Fruit fly (Drosophila melanogaster) whole organism, embryonic: ENCODE measurements around the gene CG17562.

Source experiments
- BEAF-32 ChIP-seq: fragments of 200-800 bp; sonication (Bioruptor generic); optimal IDR thresholded peaks from 3 replicates; lab custom pipeline; 2017; ENCODE audit warnings: missing biosample characterization, missing genetic modification characterization, mild to moderate bottlenecking, moderate library complexity, missing genetic modification reagents
- CG1024 ChIP-seq: fragments of 200-800 bp; sonication (Bioruptor generic); IDR thresholded peaks from 2 replicates; pipeline ENCODE4 v1.3.6; 2022; ENCODE audit warnings: missing biosample characterization, missing genetic modification characterization
- CG10267 ChIP-seq: fragments of 200-800 bp; sonication (Bioruptor generic); optimal IDR thresholded peaks from 2 replicates; lab custom pipeline; 2018; ENCODE audit warnings: missing biosample characterization, mild to moderate bottlenecking, missing genetic modification characterization, moderate library complexity
- CG10321 ChIP-seq: fragments of 200-800 bp; sonication (Bioruptor generic); IDR thresholded peaks from 2 replicates; pipeline ENCODE4 v1.3.6; 2022; ENCODE audit warnings: missing biosample characterization, missing genetic modification characterization
- CG10979 ChIP-seq: fragments of 200-800 bp; sonication (Bioruptor generic); optimal IDR thresholded peaks from 2 replicates; lab custom pipeline; 2018; ENCODE audit warnings: missing biosample characterization, mild to moderate bottlenecking, missing genetic modification characterization, moderate library complexity
- CG13287 ChIP-seq: fragments of 200-800 bp; sonication (Bioruptor generic); IDR thresholded peaks from 2 replicates; pipeline ENCODE4 v1.3.6; 2022; ENCODE audit warnings: missing biosample characterization, missing genetic modification characterization; ENCODE audit not compliant: partially characterized antibody
- CG14710 ChIP-seq: fragments of 200-800 bp; sonication (Bioruptor generic); optimal IDR thresholded peaks from 3 replicates; lab custom pipeline; 2019; ENCODE audit warnings: missing biosample characterization, mild to moderate bottlenecking, missing genetic modification characterization, moderate library complexity
- CG14860 ChIP-seq: fragments of 200-800 bp; sonication (Bioruptor generic); IDR thresholded peaks from 3 replicates; pipeline ENCODE4 v1.3.6; 2022; ENCODE audit warnings: missing biosample characterization, missing genetic modification characterization; ENCODE audit not compliant: partially characterized antibody
- CG1603 ChIP-seq: fragments of 200-800 bp; sonication (Bioruptor generic); optimal IDR thresholded peaks from 2 replicates; lab custom pipeline; 2019; ENCODE audit warnings: missing biosample characterization, mild to moderate bottlenecking, missing genetic modification characterization, moderate library complexity
- CG2129 ChIP-seq: fragments of 200-800 bp; sonication (Bioruptor generic); IDR thresholded peaks from 2 replicates; pipeline ENCODE4 v1.3.6; 2022; ENCODE audit warnings: missing biosample characterization, missing genetic modification characterization; ENCODE audit not compliant: partially characterized antibody
- CG30020 ChIP-seq: fragments of 200-800 bp; optimal IDR thresholded peaks from 2 replicates; lab custom pipeline; 2019; ENCODE audit warnings: missing biosample characterization, mild to moderate bottlenecking, missing genetic modification characterization, moderate library complexity
- CG33213 ChIP-seq: fragments of 200-800 bp; sonication (Bioruptor generic); optimal IDR thresholded peaks from 3 replicates; lab custom pipeline; 2016; ENCODE audit warnings: missing biosample characterization, missing genetic modification characterization
- CG34224 ChIP-seq: fragments of 200-800 bp; sonication (Bioruptor generic); IDR thresholded peaks from 3 replicates; pipeline ENCODE4 v1.3.6; 2022; ENCODE audit warnings: missing biosample characterization, missing genetic modification characterization; ENCODE audit not compliant: partially characterized antibody
- CG3995 ChIP-seq: fragments of 200-800 bp; sonication (Bioruptor generic); optimal IDR thresholded peaks from 3 replicates; lab custom pipeline; 2016; ENCODE audit warnings: missing biosample characterization, missing genetic modification characterization
- CG42726 ChIP-seq: fragments of 200-800 bp; sonication (Bioruptor generic); IDR thresholded peaks from 2 replicates; pipeline ENCODE4 v1.3.6; 2022; ENCODE audit warnings: missing biosample characterization, missing genetic modification characterization; ENCODE audit not compliant: partially characterized antibody
- CG6791 ChIP-seq: fragments of 200-800 bp; sonication (Bioruptor generic); IDR thresholded peaks from 3 replicates; pipeline ENCODE4 v1.3.6; 2022; ENCODE audit warnings: missing biosample characterization, missing genetic modification characterization; ENCODE audit not compliant: partially characterized antibody
- D19A ChIP-seq: fragments of 200-800 bp; optimal IDR thresholded peaks from 3 replicates; lab custom pipeline; 2019; ENCODE audit warnings: missing biosample characterization, mild to moderate bottlenecking, missing genetic modification characterization, moderate library complexity
- Dbx ChIP-seq: fragments of 200-800 bp; sonication (Bioruptor generic); IDR thresholded peaks from 3 replicates; pipeline ENCODE4 v1.3.6; 2022; ENCODE audit warnings: missing biosample characterization, missing genetic modification characterization
- Dip3 ChIP-seq: fragments of 200-800 bp; sonication (Bioruptor generic); optimal IDR thresholded peaks from 3 replicates; lab custom pipeline; 2016; ENCODE audit warnings: missing biosample characterization, missing genetic modification characterization
- Dll ChIP-seq: fragments of 200-800 bp; sonication (Bioruptor generic); IDR thresholded peaks from 4 replicates; pipeline ENCODE4 v1.3.6; 2022; ENCODE audit warnings: missing biosample characterization, missing genetic modification characterization; ENCODE audit not compliant: partially characterized antibody
- Doc3 ChIP-seq: fragments of 200-800 bp; sonication (Bioruptor generic); IDR thresholded peaks from 3 replicates; pipeline ENCODE4 v1.3.6; 2022; ENCODE audit warnings: missing biosample characterization, missing genetic modification characterization; ENCODE audit not compliant: partially characterized antibody
- Dp ChIP-seq: fragments of 200-800 bp; sonication (Bioruptor generic); optimal IDR thresholded peaks from 2 replicates; lab custom pipeline; 2018; ENCODE audit warnings: missing biosample characterization, mild to moderate bottlenecking, missing genetic modification characterization, moderate library complexity
- E2f2 ChIP-seq: fragments of 200-800 bp; sonication (Bioruptor generic); IDR thresholded peaks from 2 replicates; pipeline ENCODE4 v1.3.6; 2022; ENCODE audit warnings: missing biosample characterization, missing genetic modification characterization
- Ets65A ChIP-seq: fragments of 200-800 bp; sonication (Bioruptor generic); peaks from one replicate; lab custom pipeline; 2016; ENCODE audit warnings: missing biosample characterization, missing genetic modification characterization
- Ets97D ChIP-seq: fragments of 200-800 bp; sonication (Bioruptor generic); optimal IDR thresholded peaks from 3 replicates; lab custom pipeline; 2016; ENCODE audit warnings: missing biosample characterization, missing genetic modification characterization
- Med ChIP-seq: fragments of 200-800 bp; sonication (Bioruptor generic); peaks from one replicate; lab custom pipeline; 2016; ENCODE audit warnings: missing biosample characterization, missing genetic modification characterization, mild to moderate bottlenecking, inconsistent platforms, moderate library complexity
- Myb ChIP-seq: fragments of 200-800 bp; sonication (Bioruptor generic); optimal IDR thresholded peaks from 2 replicates; lab custom pipeline; 2016; ENCODE audit warnings: missing biosample characterization, missing genetic modification characterization
- Opbp ChIP-seq: fragments of 200-800 bp; sonication (Bioruptor generic); IDR thresholded peaks from 3 replicates; pipeline ENCODE4 v1.3.6; 2022; ENCODE audit warnings: missing biosample characterization, missing genetic modification characterization; ENCODE audit not compliant: partially characterized antibody
- Optix ChIP-seq: fragments of 200-800 bp; sonication (Bioruptor generic); IDR thresholded peaks from 3 replicates; pipeline ENCODE4 v1.3.6; 2022; ENCODE audit warnings: missing biosample characterization, missing genetic modification characterization
- Rfx ChIP-seq: fragments of 200-800 bp; sonication (Bioruptor generic); IDR thresholded peaks from 2 replicates; pipeline ENCODE4 v1.3.6; 2022; ENCODE audit warnings: missing biosample characterization, missing genetic modification characterization
- Scr ChIP-seq: fragments of 200-800 bp; sonication (Bioruptor generic); IDR thresholded peaks from 2 replicates; pipeline ENCODE4 v1.3.6; 2022; ENCODE audit warnings: missing biosample characterization, missing genetic modification characterization; ENCODE audit not compliant: partially characterized antibody
- Sry-δ ChIP-seq: fragments of 200-800 bp; sonication (Bioruptor generic); optimal IDR thresholded peaks from 2 replicates; lab custom pipeline; 2016; ENCODE audit warnings: missing biosample characterization, missing genetic modification characterization
- amos ChIP-seq: fragments of 200-800 bp; sonication (Bioruptor generic); IDR thresholded peaks from 2 replicates; pipeline ENCODE4 v1.3.6; 2022; ENCODE audit warnings: missing biosample characterization, missing genetic modification characterization; ENCODE audit not compliant: partially characterized antibody
- ato ChIP-seq: fragments of 200-800 bp; sonication (Bioruptor generic); IDR thresholded peaks from 2 replicates; pipeline ENCODE4 v1.3.6; 2022; ENCODE audit warnings: missing biosample characterization, missing genetic modification characterization; ENCODE audit not compliant: partially characterized antibody
- bbx ChIP-seq: fragments of 200-800 bp; sonication (Bioruptor generic); IDR thresholded peaks from 2 replicates; pipeline ENCODE4 v1.3.6; 2022; ENCODE audit warnings: missing biosample characterization, missing genetic modification characterization; ENCODE audit not compliant: partially characterized antibody
- crp ChIP-seq, 2 experiments: fragments of 200-800 bp; sonication (Bioruptor generic); optimal IDR thresholded peaks; 2 replicates in 1 of 2; 3 replicates in 1 of 2; lab custom pipeline; 2017; ENCODE audit warnings: missing biosample characterization in 2 of 2, missing genetic modification characterization in 2 of 2, mild to moderate bottlenecking in 1 of 2, moderate library complexity in 1 of 2
- hb ChIP-seq: fragments of 200-800 bp; sonication (Bioruptor generic); IDR thresholded peaks from 3 replicates; pipeline ENCODE4 v1.3.6; 2022; ENCODE audit warnings: missing biosample characterization, missing genetic modification characterization; ENCODE audit not compliant: partially characterized antibody
- hbn ChIP-seq: fragments of 200-800 bp; sonication (Bioruptor generic); IDR thresholded peaks from 2 replicates; pipeline ENCODE4 v1.3.6; 2022; ENCODE audit warnings: missing biosample characterization, missing genetic modification characterization; ENCODE audit not compliant: partially characterized antibody
- nerfin-2 ChIP-seq: fragments of 200-800 bp; sonication (Bioruptor generic); IDR thresholded peaks from 2 replicates; pipeline ENCODE4 v1.3.6; 2022; ENCODE audit warnings: missing biosample characterization, missing genetic modification characterization; ENCODE audit not compliant: partially characterized antibody
- repo ChIP-seq: fragments of 200-800 bp; sonication (Bioruptor generic); optimal IDR thresholded peaks from 2 replicates; lab custom pipeline; 2016; ENCODE audit warnings: missing biosample characterization, missing genetic modification characterization
- tna ChIP-seq: fragments of 200-800 bp; sonication (Bioruptor generic); IDR thresholded peaks from 2 replicates; pipeline ENCODE4 v1.3.6; 2022; ENCODE audit warnings: missing biosample characterization, missing genetic modification characterization; ENCODE audit not compliant: partially characterized antibody
- trem ChIP-seq: fragments of 200-800 bp; optimal IDR thresholded peaks from 3 replicates; lab custom pipeline; 2019; ENCODE audit warnings: missing biosample characterization, mild to moderate bottlenecking, missing genetic modification characterization, moderate library complexity
- unc-4 ChIP-seq: fragments of 200-800 bp; sonication (Bioruptor generic); IDR thresholded peaks from 2 replicates; pipeline ENCODE4 v1.3.6; 2022; ENCODE audit warnings: missing biosample characterization, missing genetic modification characterization; ENCODE audit not compliant: partially characterized antibody
- zen2 ChIP-seq: fragments of 200-800 bp; sonication (Bioruptor generic); IDR thresholded peaks from 3 replicates; pipeline ENCODE4 v1.3.6; 2022; ENCODE audit warnings: missing biosample characterization, missing genetic modification characterization; ENCODE audit not compliant: partially characterized antibody

Gene CG17562

DNA sequence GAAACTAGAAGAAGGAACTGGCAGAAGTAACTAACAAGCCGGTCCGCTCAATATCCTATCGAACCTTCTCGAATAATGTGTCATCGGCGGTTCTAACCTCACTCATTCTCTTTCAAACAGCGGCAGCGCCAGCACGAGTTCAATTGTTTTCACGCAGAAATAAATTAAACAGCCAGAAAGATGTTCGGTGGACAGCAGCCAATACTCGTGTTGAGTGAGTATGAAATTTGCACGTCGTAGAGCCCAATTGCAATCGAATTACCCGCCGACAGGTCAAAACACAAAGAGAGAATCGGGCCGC, 32.6 kb downstream of the CG17562 start (continued):
- TF ChIP-seq Optix (no peak), CG34224 (GFP tag; lab: Robert Waterston, UW) (peak; percentile 77; the same call in 2 of the 3 replicates)
- TF ChIP-seq, all 482 proteins: peak for 24

DNA sequence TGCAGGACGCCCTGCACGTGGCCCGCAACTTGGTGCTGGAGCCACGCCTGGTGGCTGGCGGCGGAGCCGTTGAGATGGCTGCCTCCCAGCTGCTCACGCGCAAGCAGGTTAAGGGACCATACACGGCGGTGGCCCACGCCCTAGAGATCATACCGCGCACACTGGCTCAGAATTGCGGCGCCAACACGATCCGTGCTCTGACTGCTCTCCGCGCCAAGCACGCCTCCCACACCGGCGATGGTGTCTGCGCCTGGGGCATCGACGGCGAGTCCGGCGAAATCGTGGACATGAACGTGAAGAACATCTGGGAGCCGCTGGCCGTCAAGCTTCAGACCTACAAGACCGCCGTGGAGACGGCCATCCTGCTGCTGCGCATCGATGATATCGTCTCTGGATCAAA, 34.2 kb downstream of the CG17562 start:
- 0 out of 2 replicates have a peak, but pooled peaks have one; percentile 9 for TF ChIP-seq Rfx
- no peak for TF ChIP-seq repo
- no peak for TF ChIP-seq CG1024
- no peak for TF ChIP-seq CG10979 (tag; lab: Kevin White, UChicago)
- peak; percentile 34; the same call in 1 of the 3 replicates for TF ChIP-seq Dbx (GFP tag; lab: Robert Waterston, UW)
- TF ChIP-seq Ets65A (GFP tag; lab: Kevin White, UChicago): peak; percentile 63
- no peak for TF ChIP-seq Sry-δ (GFP tag; lab: Kevin White, UChicago)
- peak; percentile 66 for TF ChIP-seq Med
- 0 out of 3 replicates have a peak, but pooled peaks have one; percentile 30 for TF ChIP-seq CG6791 (GFP tag; lab: Robert Waterston, UW)
- TF ChIP-seq hbn (GFP tag; lab: Robert Waterston, UW): 0 out of 2 replicates have a peak, but pooled peaks have one; percentile 0

DNA sequence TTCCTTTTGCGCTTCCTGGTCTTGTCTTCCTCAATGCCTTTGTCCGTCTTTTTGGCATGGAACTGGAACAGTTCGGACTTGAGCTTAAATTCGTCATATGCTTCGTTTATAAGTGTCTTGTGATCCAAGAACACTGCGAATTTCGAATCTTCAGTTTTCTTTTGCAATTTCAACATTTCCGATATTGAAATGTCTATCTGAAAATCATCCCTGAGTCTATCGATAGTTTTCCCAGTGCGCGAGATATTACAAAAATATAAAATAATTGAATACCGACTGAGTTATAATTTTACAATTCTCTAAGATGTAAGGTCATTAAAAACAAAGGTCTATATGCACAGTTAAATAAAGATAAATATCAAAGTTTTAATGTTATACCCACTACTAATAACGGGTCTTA, 35.8 kb downstream of the CG17562 start, which contains the start of gene Mettl4:
Mettl4 (minus strand) TSS at position 208 of the 400 bp plus-strand sequence.
- TF ChIP-seq zen2 (GFP tag; lab: Robert Waterston, UW) (peak; percentile 50; the same call in 1 of the 3 replicates), CG1603 (peak; percentile 8), CG13287 (GFP tag; lab: Robert Waterston, UW) (peak; percentile 82), Dll (GFP tag; lab: Robert Waterston, UW) (peak; percentile 71), CG10267 (tag; lab: Kevin White, UChicago) (peak; percentile 4), CG10321 (no peak), tna (GFP tag; lab: Robert Waterston, UW) (peak; percentile 64; the same call in 1 of the 2 replicates), Doc3 (GFP tag; lab: Robert Waterston, UW) (peak; percentile 63; the same call in 2 of the 3 replicates), unc-4 (GFP tag; lab: Robert Waterston, UW) (peak; percentile 65), E2f2 (GFP tag; lab: Robert Waterston, UW) (peak; percentile 92), CG3995 (peak; percentile 64), Myb (peak; percentile 24), crp (GFP tag; optimal IDR thresholded peaks at IDR 0.05; lab: Kevin White, UChicago) (peak in 1 of 2 experiments; percentile 65), trem (tag; lab: Kevin White, UChicago) (peak; percentile 16), Ets97D (GFP tag; lab: Kevin White, UChicago) (peak; percentile 47), BEAF-32 (GFP tag; lab: Kevin White, UChicago) (peak; percentile 73), CG33213 (GFP tag; lab: Kevin White, UChicago) (no peak), D19A (tag; lab: Kevin White, UChicago) (no peak), Dp (GFP tag; lab: Kevin White, UChicago) (peak; percentile 86), CG14710 (tag; lab: Kevin White, UChicago) (peak; percentile 21), bbx (GFP tag; lab: Robert Waterston, UW) (peak; percentile 70), CG14860 (GFP tag; lab: Robert Waterston, UW) (peak; percentile 51; the same call in 1 of the 3 replicates), CG34224 (GFP tag; lab: Robert Waterston, UW) (peak; percentile 77), Dip3 (GFP tag; lab: Kevin White, UChicago) (no peak), ato (GFP tag; lab: Robert Waterston, UW) (peak; percentile 53; the same call in 1 of the 2 replicates), CG2129 (GFP tag; lab: Robert Waterston, UW) (0 out of 2 replicates have a peak, but pooled peaks have one; percentile 24), Scr (peak; percentile 68), CG30020 (tag; lab: Kevin White, UChicago) (peak; percentile 6), hbn (GFP tag; lab: Robert Waterston, UW) (peak; percentile 61), hb (GFP tag; lab: Robert Waterston, UW) (peak; percentile 54; the same call in 1 of the 3 replicates), nerfin-2 (peak; percentile 28; the same call in 1 of the 2 replicates), CG42726 (no peak), amos (GFP tag; lab: Robert Waterston, UW) (peak; percentile 67; the same call in 1 of the 2 replicates), Opbp (GFP tag; lab: Robert Waterston, UW) (peak; percentile 58; the same call in 2 of the 3 replicates)
